Worm (Caenorhabditis elegans): ENCODE data around the gene Y58A7A.2.

The Y58A7A.2 gene

ce11 chrV:5080853-5081338, 8.9 kb upstream of the Y58A7A.2 start, which contains the start of gene Y58A7A.3:
Gene Y58A7A.3 (minus strand): TSS chrV:5080903.
- no peak for TF ChIP-seq fkh-8 (tag; optimal IDR thresholded peaks at IDR 0.05)
- no peak for TF ChIP-seq ets-5 (GFP tag; IDR thresholded peaks at IDR 0.05)
- TF ChIP-seq jun-1 (tag; optimal IDR thresholded peaks at IDR 0.05): peak; percentile 35
- TF ChIP-seq lin-14 (GFP tag; optimal IDR thresholded peaks at IDR 0.05): peak; percentile 77
- TF ChIP-seq swsn-7 (tag; optimal IDR thresholded peaks at IDR 0.05): peak; percentile 31
- peak; percentile 64 for TF ChIP-seq hpl-2 (GFP tag; optimal IDR thresholded peaks at IDR 0.05)
- no peak for TF ChIP-seq unc-130 (tag; optimal IDR thresholded peaks at IDR 0.05)
- no peak for TF ChIP-seq dsc-1 (tag; optimal IDR thresholded peaks at IDR 0.05)
- peak; percentile 49 for TF ChIP-seq snu-23 (GFP tag; optimal IDR thresholded peaks at IDR 0.05)
- peak; percentile 52 for TF ChIP-seq nhr-85 (tag)
- TF ChIP-seq nhr-90 (tag; optimal IDR thresholded peaks at IDR 0.05; ENCODE audit: poor library complexity): peak; percentile 51
- TF ChIP-seq ceh-82 (tag; optimal IDR thresholded peaks at IDR 0.05): peak in 2 of 3 experiments; percentile 12 to 71
- TF ChIP-seq nhr-12 (tag; optimal IDR thresholded peaks at IDR 0.05): no peak
- peak; percentile 22 for TF ChIP-seq nhr-11 (tag; optimal IDR thresholded peaks at IDR 0.05)
- no peak for TF ChIP-seq ceh-88 (GFP tag; IDR thresholded peaks at IDR 0.05)
- TF ChIP-seq nhr-20 (tag; optimal IDR thresholded peaks at IDR 0.05): peak; percentile 11
- TF ChIP-seq sox-4 (tag; optimal IDR thresholded peaks at IDR 0.05): no peak
- peak; percentile 15 for TF ChIP-seq rnt-1 (tag; optimal IDR thresholded peaks at IDR 0.05)
- peak; percentile 61 for TF ChIP-seq nhr-237 (tag; optimal IDR thresholded peaks at IDR 0.05)
- peak; percentile 41 for TF ChIP-seq blmp-1 (tag; optimal IDR thresholded peaks at IDR 0.05)
- TF ChIP-seq hlh-17 (GFP tag; optimal IDR thresholded peaks at IDR 0.05; ENCODE audit: borderline replicate concordance): no peak
- no peak for TF ChIP-seq unc-86 (tag; optimal IDR thresholded peaks at IDR 0.05)
- TF ChIP-seq isw-1 (GFP tag; IDR thresholded peaks at IDR 0.05): peak; percentile 35; the same call in 1 of the 2 replicates
- TF ChIP-seq nhr-71 (tag; optimal IDR thresholded peaks at IDR 0.05): peak; percentile 63
- TF ChIP-seq skn-1 (tag; optimal IDR thresholded peaks at IDR 0.05): peak; percentile 93
- TF ChIP-seq ces-1 (GFP tag; optimal IDR thresholded peaks at IDR 0.05): no peak
- TF ChIP-seq C16A3.4 (tag; optimal IDR thresholded peaks at IDR 0.05): peak; percentile 37
- TF ChIP-seq Y116A8C.19 (tag; optimal IDR thresholded peaks at IDR 0.05; ENCODE audit: borderline replicate concordance): no peak
- no peak for TF ChIP-seq nhr-84 (tag; optimal IDR thresholded peaks at IDR 0.05)
- TF ChIP-seq lin-35 (GFP tag; optimal IDR thresholded peaks at IDR 0.05): peak in 1 of 2 experiments; percentile 71
- peak in 2 of 6 experiments; percentile 57 to 60 for TF ChIP-seq elt-3 (tag; optimal IDR thresholded peaks at IDR 0.05)
- no peak for TF ChIP-seq fkh-10 (GFP tag; optimal IDR thresholded peaks at IDR 0.05)
- peak; percentile 31 for TF ChIP-seq irx-1 (tag; optimal IDR thresholded peaks at IDR 0.05)
- no peak for TF ChIP-seq egl-27 (tag; optimal IDR thresholded peaks at IDR 0.05)
- peak in 1 of 2 experiments; percentile 67 for TF ChIP-seq mdl-1 (tag; optimal IDR thresholded peaks at IDR 0.05)
- TF ChIP-seq lsy-2 (tag; optimal IDR thresholded peaks at IDR 0.05): peak; percentile 9 to 76
- no peak for TF ChIP-seq sptf-1 (tag; optimal IDR thresholded peaks at IDR 0.05)
- no peak for TF ChIP-seq sup-37 (GFP tag; optimal IDR thresholded peaks at IDR 0.05)
- no peak for TF ChIP-seq hlh-4 (tag; optimal IDR thresholded peaks at IDR 0.05)
- TF ChIP-seq dpl-1 (GFP tag; optimal IDR thresholded peaks at IDR 0.05): peak in 2 of 3 experiments; percentile 21 to 24
- peak; percentile 28 for TF ChIP-seq fos-1 (tag; optimal IDR thresholded peaks at IDR 0.05)
- TF ChIP-seq pax-3 (tag; optimal IDR thresholded peaks at IDR 0.05): no peak
- no peak for TF ChIP-seq pag-3 (tag; optimal IDR thresholded peaks at IDR 0.05; ENCODE audit: borderline replicate concordance, insufficient read depth)
- peak; percentile 19; the same call in 1 of the 2 replicates for TF ChIP-seq nhr-19 (GFP tag; conservative IDR thresholded peaks at IDR 0.05)
- peak; percentile 31 for TF ChIP-seq nhr-47 (tag; optimal IDR thresholded peaks at IDR 0.05)
- TF ChIP-seq ceh-63 (GFP tag; optimal IDR thresholded peaks at IDR 0.05): no peak
- peak; percentile 96 for TF ChIP-seq zip-4 (GFP tag; optimal IDR thresholded peaks at IDR 0.05)
- TF ChIP-seq ztf-4 (tag; optimal IDR thresholded peaks at IDR 0.05): no peak
- TF ChIP-seq mep-1 (tag; optimal IDR thresholded peaks at IDR 0.05): peak; percentile 20
- TF ChIP-seq F16B12.6 (tag; optimal IDR thresholded peaks at IDR 0.05): peak; percentile 20
- TF ChIP-seq efl-1 (optimal IDR thresholded peaks at IDR 0.05): peak; percentile 36 to 60
- peak in 1 of 2 experiments; percentile 39 for TF ChIP-seq efl-1 (GFP tag; optimal IDR thresholded peaks at IDR 0.05 in 1 of 2)
